Worm (Caenorhabditis elegans) whole organism, L3 larva: Measurements from ENCODE around the gene alkb-8.

ENCODE experiments used
- aly-2 ChIP-seq: fragments of 150-350 bp; optimal IDR thresholded peaks from 2 replicates; lab custom pipeline; 2014; ENCODE audit warnings: missing biosample characterization, missing genetic modification characterization
- elt-2 ChIP-seq: sonication (generic microtip); optimal IDR thresholded peaks from 2 replicates; lab custom pipeline; 2016; ENCODE audit warnings: missing genetic modification reagents, mild to moderate bottlenecking, missing genetic modification characterization, missing compliant biosample characterization
- fkh-10 ChIP-seq: sonication (generic microtip); optimal IDR thresholded peaks from 2 replicates; lab custom pipeline; 2017; ENCODE audit warnings: missing biosample characterization, missing genetic modification reagents, missing genetic modification characterization
- hmg-11 ChIP-seq: sonication (generic microtip); optimal IDR thresholded peaks from 2 replicates; lab custom pipeline; 2016; ENCODE audit warnings: missing genetic modification characterization, missing compliant biosample characterization
- nhr-237 ChIP-seq: fragments of 150-350 bp; optimal IDR thresholded peaks from 2 replicates; lab custom pipeline; 2014; ENCODE audit warnings: missing biosample characterization, missing genetic modification characterization
- sea-2 ChIP-seq: fragments of 150-350 bp; sonication (generic microtip); optimal IDR thresholded peaks from 4 replicates; lab custom pipeline; 2014; ENCODE audit warnings: missing biosample characterization, missing genetic modification reagents, missing genetic modification characterization
- snpc-4 ChIP-seq: fragments of 150-350 bp; optimal IDR thresholded peaks from 2 replicates; lab custom pipeline; 2014; ENCODE audit warnings: missing biosample characterization, missing genetic modification characterization
- tbx-2 ChIP-seq: sonication (generic microtip); optimal IDR thresholded peaks from 2 replicates; lab custom pipeline; 2016; ENCODE audit warnings: mild to moderate bottlenecking, missing genetic modification characterization, missing compliant biosample characterization
- unc-39 ChIP-seq: sonication (generic microtip); optimal IDR thresholded peaks from 4 replicates; lab custom pipeline; 2017; ENCODE audit warnings: missing biosample characterization, missing genetic modification characterization

DNA sequence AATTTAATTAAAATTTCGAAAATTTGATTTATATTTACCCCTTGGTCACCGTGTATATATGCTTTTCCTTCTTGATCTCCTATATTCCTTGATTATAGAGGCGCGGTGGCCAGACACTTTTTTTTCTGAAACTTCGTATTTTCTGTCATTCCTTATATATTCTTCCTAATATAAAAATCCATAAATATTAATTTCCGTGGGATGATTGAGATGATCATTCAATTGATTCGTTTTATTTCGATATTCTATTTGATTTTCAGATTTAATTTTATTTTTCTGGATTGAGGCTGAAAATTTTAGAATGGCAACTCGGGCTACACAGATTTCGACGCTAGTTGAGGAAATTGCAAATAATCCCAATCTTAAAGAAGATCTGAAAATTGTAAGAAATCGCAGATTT lies 2.5 kb upstream of the alkb-8 start, which contains the start of gene dph-1:
- TF ChIP-seq elt-2 (tag; lab: Kevin White, UChicago) (no peak), snpc-4 (tag; lab: Kevin White, UChicago) (no peak), aly-2 (tag; lab: Kevin White, UChicago) (no peak), tbx-2 (tag; lab: Kevin White, UChicago) (no peak), sea-2 (GFP tag; lab: Kevin White, UChicago) (no peak), unc-39 (tag; lab: Kevin White, UChicago) (no peak), fkh-10 (GFP tag; lab: Kevin White, UChicago) (no peak), hmg-11 (tag; lab: Kevin White, UChicago) (no peak), nhr-237 (tag; lab: Kevin White, UChicago) (no peak)
